Fruit fly (Drosophila melanogaster) whole organism, embryonic: Measurements from ENCODE around the gene brn.

Experiments used
- Antp ChIP-seq: fragments of 200-800 bp; sonication (Bioruptor generic); optimal IDR thresholded peaks from 3 replicates; lab custom pipeline; 2016; ENCODE audit warnings: missing biosample characterization, missing genetic modification characterization
- B-H2 ChIP-seq: fragments of 200-800 bp; sonication (Bioruptor generic); optimal IDR thresholded peaks from 2 replicates; lab custom pipeline; 2018; ENCODE audit warnings: missing biosample characterization, mild to moderate bottlenecking, missing genetic modification characterization
- CG12104 ChIP-seq: fragments of 200-800 bp; sonication (Bioruptor generic); optimal IDR thresholded peaks from 3 replicates; lab custom pipeline; 2016; ENCODE audit warnings: missing biosample characterization, missing genetic modification characterization
- CG13894 ChIP-seq: fragments of 200-800 bp; sonication (Bioruptor generic); optimal IDR thresholded peaks from 3 replicates; lab custom pipeline; 2018; ENCODE audit warnings: missing biosample characterization, mild to moderate bottlenecking, missing genetic modification characterization, moderate library complexity
- CG15269 ChIP-seq: fragments of 200-800 bp; sonication (Bioruptor generic); optimal IDR thresholded peaks from 2 replicates; lab custom pipeline; 2018; ENCODE audit warnings: missing biosample characterization, mild to moderate bottlenecking, missing genetic modification characterization, moderate library complexity
- CG16863 ChIP-seq: fragments of 200-800 bp; sonication (Bioruptor generic); optimal IDR thresholded peaks from 3 replicates; lab custom pipeline; 2016; ENCODE audit warnings: missing biosample characterization, missing genetic modification characterization
- CG17385 ChIP-seq: fragments of 200-800 bp; sonication (Bioruptor generic); optimal IDR thresholded peaks from 3 replicates; lab custom pipeline; 2018; ENCODE audit warnings: missing biosample characterization, mild to moderate bottlenecking, missing genetic modification characterization
- CG18619 ChIP-seq: fragments of 200-800 bp; sonication (Bioruptor generic); optimal IDR thresholded peaks from 3 replicates; lab custom pipeline; 2017; ENCODE audit warnings: missing biosample characterization, mild to moderate bottlenecking, missing genetic modification characterization
- CG18764 ChIP-seq: fragments of 200-800 bp; sonication (Bioruptor generic); optimal IDR thresholded peaks from 3 replicates; lab custom pipeline; 2016; ENCODE audit warnings: missing biosample characterization, missing genetic modification characterization
- CG2889 ChIP-seq: fragments of 200-800 bp; sonication (Bioruptor generic); IDR thresholded peaks from 3 replicates; pipeline ENCODE4 v1.3.6; 2022; ENCODE audit warnings: missing biosample characterization, missing genetic modification characterization
- CG34376 ChIP-seq: fragments of 200-800 bp; sonication (Bioruptor generic); optimal IDR thresholded peaks from 2 replicates; lab custom pipeline; 2018; ENCODE audit warnings: missing biosample characterization, mild to moderate bottlenecking, missing genetic modification characterization
- CG4282 ChIP-seq: fragments of 200-800 bp; sonication (Bioruptor generic); optimal IDR thresholded peaks from 2 replicates; lab custom pipeline; 2016; ENCODE audit warnings: missing biosample characterization, missing genetic modification characterization
- CG6683 ChIP-seq: fragments of 200-800 bp; sonication (Bioruptor generic); optimal IDR thresholded peaks from 2 replicates; lab custom pipeline; 2017; ENCODE audit warnings: missing biosample characterization, mild to moderate bottlenecking, missing genetic modification characterization, missing genetic modification reagents
- CG6765 ChIP-seq: fragments of 200-800 bp; sonication (Bioruptor generic); optimal IDR thresholded peaks from 3 replicates; lab custom pipeline; 2017; ENCODE audit warnings: missing biosample characterization, mild to moderate bottlenecking, missing genetic modification characterization
- CG6813 ChIP-seq: fragments of 200-800 bp; sonication (Bioruptor generic); optimal IDR thresholded peaks from 2 replicates; lab custom pipeline; 2017; ENCODE audit warnings: missing biosample characterization, missing genetic modification characterization, mild to moderate bottlenecking, moderate library complexity, missing genetic modification reagents
- CG6854 ChIP-seq: fragments of 200-800 bp; sonication (Bioruptor generic); optimal IDR thresholded peaks from 3 replicates; lab custom pipeline; 2017; ENCODE audit warnings: missing biosample characterization, mild to moderate bottlenecking, missing genetic modification characterization
- CG7271 ChIP-seq: fragments of 200-800 bp; sonication (Bioruptor generic); optimal IDR thresholded peaks from 2 replicates; lab custom pipeline; 2018; ENCODE audit warnings: missing biosample characterization, mild to moderate bottlenecking, missing genetic modification characterization, moderate library complexity
- Gug ChIP-seq: fragments of 200-800 bp; sonication (Bioruptor generic); IDR thresholded peaks from 4 replicates; pipeline ENCODE4 v1.3.6; 2022; ENCODE audit warnings: missing biosample characterization, missing genetic modification characterization
- Hr3 ChIP-seq: fragments of 200-800 bp; sonication (Bioruptor generic); optimal IDR thresholded peaks from 3 replicates; lab custom pipeline; 2016; ENCODE audit warnings: missing biosample characterization, missing genetic modification characterization
- MTF-1 ChIP-seq: fragments of 200-800 bp; sonication (Bioruptor generic); optimal IDR thresholded peaks from 2 replicates; lab custom pipeline; 2018; ENCODE audit warnings: missing biosample characterization, mild to moderate bottlenecking, missing genetic modification characterization, borderline replicate concordance
- Med ChIP-seq: fragments of 200-800 bp; sonication (Bioruptor generic); peaks from one replicate; lab custom pipeline; 2016; ENCODE audit warnings: missing biosample characterization, missing genetic modification characterization, mild to moderate bottlenecking, inconsistent platforms, moderate library complexity
- Oaz ChIP-seq: fragments of 200-800 bp; sonication (Bioruptor generic); IDR thresholded peaks from 2 replicates; pipeline ENCODE4 v1.3.6; 2022; ENCODE audit warnings: missing biosample characterization, missing genetic modification characterization
- Oli ChIP-seq: fragments of 200-800 bp; sonication (Bioruptor generic); optimal IDR thresholded peaks from 2 replicates; lab custom pipeline; 2018; ENCODE audit warnings: missing biosample characterization, mild to moderate bottlenecking, missing genetic modification characterization, moderate library complexity
- Ravus ChIP-seq: fragments of 200-800 bp; sonication (Bioruptor generic); IDR thresholded peaks from 2 replicates; pipeline ENCODE4 v1.3.6; 2022; ENCODE audit warnings: missing biosample characterization, missing genetic modification characterization
- Spps ChIP-seq: fragments of 200-800 bp; sonication (Bioruptor generic); optimal IDR thresholded peaks from 2 replicates; lab custom pipeline; 2018; ENCODE audit warnings: missing biosample characterization, mild to moderate bottlenecking, missing genetic modification characterization
- Ssrp ChIP-seq: fragments of 200-800 bp; sonication (Bioruptor generic); optimal IDR thresholded peaks from 2 replicates; lab custom pipeline; 2018; ENCODE audit warnings: missing biosample characterization, mild to moderate bottlenecking, missing genetic modification characterization, moderate library complexity
- Trl ChIP-seq, 3 experiments: fragments of >200 bp in 2 of 3; fragments of 200-800 bp in 1 of 3; sonication (Bioruptor generic) in 1 of 3; optimal IDR thresholded peaks; 2 replicates in 1 of 3; 3 replicates in 2 of 3; lab custom pipeline; 2016 to 2017; ENCODE audit warnings: missing biosample characterization in 1 of 3, missing genetic modification characterization in 1 of 3
- Vsx1 ChIP-seq: fragments of 200-800 bp; sonication (Bioruptor generic); optimal IDR thresholded peaks from 2 replicates; lab custom pipeline; 2017; ENCODE audit warnings: missing biosample characterization, mild to moderate bottlenecking, missing genetic modification characterization, missing genetic modification reagents
- abd-A ChIP-seq: fragments of 200-800 bp; sonication (Bioruptor generic); optimal IDR thresholded peaks from 3 replicates; lab custom pipeline; 2019; ENCODE audit warnings: missing biosample characterization, mild to moderate bottlenecking, missing genetic modification characterization, moderate library complexity
- btn ChIP-seq: fragments of 200-800 bp; sonication (Bioruptor generic); optimal IDR thresholded peaks from 2 replicates; lab custom pipeline; 2016; ENCODE audit warnings: missing biosample characterization, missing genetic modification characterization
- cad ChIP-seq: fragments of >200 bp; optimal IDR thresholded peaks from 2 replicates; lab custom pipeline; 2017; ENCODE audit warnings: missing biosample characterization, missing genetic modification characterization
- caup ChIP-seq: fragments of 200-800 bp; sonication (Bioruptor generic); optimal IDR thresholded peaks from 3 replicates; lab custom pipeline; 2017; ENCODE audit warnings: missing biosample characterization, mild to moderate bottlenecking, missing genetic modification characterization, moderate library complexity; ENCODE audit not compliant: severe bottlenecking
- cg ChIP-seq: fragments of 200-800 bp; sonication (Bioruptor generic); optimal IDR thresholded peaks from 3 replicates; lab custom pipeline; 2019; ENCODE audit warnings: missing biosample characterization, mild to moderate bottlenecking, missing genetic modification characterization, moderate library complexity
- chif ChIP-seq, 2 experiments: fragments of 200-800 bp; sonication (Bioruptor generic); optimal IDR thresholded peaks; 3 replicates each; lab custom pipeline; 2016; ENCODE audit warnings: missing biosample characterization in 2 of 2, missing genetic modification characterization in 2 of 2
- dan ChIP-seq: fragments of 200-800 bp; sonication (Bioruptor generic); IDR thresholded peaks from 2 replicates; pipeline ENCODE4 v1.3.6; 2022; ENCODE audit warnings: missing biosample characterization, missing genetic modification characterization
- danr ChIP-seq: fragments of 200-800 bp; sonication (Bioruptor generic); IDR thresholded peaks from 2 replicates; pipeline ENCODE4 v1.3.6; 2022; ENCODE audit warnings: missing biosample characterization, missing genetic modification characterization
- dm ChIP-seq: fragments of 200-800 bp; sonication (Bioruptor generic); optimal IDR thresholded peaks from 3 replicates; lab custom pipeline; 2016; ENCODE audit warnings: missing biosample characterization, missing genetic modification characterization
- exex ChIP-seq: fragments of 200-800 bp; sonication (Bioruptor generic); optimal IDR thresholded peaks from 4 replicates; lab custom pipeline; 2018; ENCODE audit warnings: missing biosample characterization, mild to moderate bottlenecking, missing genetic modification characterization, moderate library complexity
- eyg ChIP-seq: fragments of 200-800 bp; sonication (Bioruptor generic); optimal IDR thresholded peaks from 3 replicates; lab custom pipeline; 2016; ENCODE audit warnings: missing biosample characterization, missing genetic modification characterization
- fd64A ChIP-seq: fragments of 200-800 bp; sonication (Bioruptor generic); optimal IDR thresholded peaks from 3 replicates; lab custom pipeline; 2018; ENCODE audit warnings: missing biosample characterization, mild to moderate bottlenecking, missing genetic modification characterization
- gem ChIP-seq: fragments of 200-800 bp; sonication (Bioruptor generic); optimal IDR thresholded peaks from 2 replicates; lab custom pipeline; 2019; ENCODE audit warnings: missing biosample characterization, mild to moderate bottlenecking, missing genetic modification characterization, moderate library complexity
- gfzf ChIP-seq: fragments of 200-800 bp; sonication (Bioruptor generic); optimal IDR thresholded peaks from 2 replicates; lab custom pipeline; 2016; ENCODE audit warnings: missing biosample characterization, mild to moderate bottlenecking, missing genetic modification characterization, moderate library complexity
- ind ChIP-seq: fragments of 200-800 bp; sonication (Bioruptor generic); optimal IDR thresholded peaks from 3 replicates; lab custom pipeline; 2016; ENCODE audit warnings: missing biosample characterization, missing genetic modification characterization
- lola ChIP-seq, 3 experiments: fragments of >200 bp in 2 of 3; fragments of 200-800 bp in 1 of 3; sonication (Bioruptor generic) in 1 of 3; optimal IDR thresholded peaks; 2 replicates each; lab custom pipeline; 2017 to 2019; ENCODE audit warnings: missing biosample characterization in 3 of 3, missing genetic modification characterization in 3 of 3, mild to moderate bottlenecking in 1 of 3, moderate library complexity in 1 of 3
- mam ChIP-seq: fragments of 200-800 bp; sonication (Bioruptor generic); optimal IDR thresholded peaks from 3 replicates; lab custom pipeline; 2016; ENCODE audit warnings: missing biosample characterization, missing genetic modification characterization
- mld ChIP-seq: fragments of 200-800 bp; sonication (Bioruptor generic); IDR thresholded peaks from 3 replicates; pipeline ENCODE4 v1.3.6; 2022; ENCODE audit warnings: missing biosample characterization, missing genetic modification characterization; ENCODE audit not compliant: partially characterized antibody
- pum ChIP-seq: fragments of 200-800 bp; sonication (Bioruptor generic); optimal IDR thresholded peaks from 2 replicates; lab custom pipeline; 2016; ENCODE audit warnings: missing biosample characterization, missing genetic modification characterization
- tll ChIP-seq, 2 experiments: fragments of 200-800 bp in 1 of 2; fragments of >200 bp in 1 of 2; sonication (Bioruptor generic) in 1 of 2; optimal IDR thresholded peaks; 2 replicates each; lab custom pipeline; 2017 to 2019; ENCODE audit warnings: missing biosample characterization in 2 of 2, missing genetic modification characterization in 2 of 2, mild to moderate bottlenecking in 1 of 2, moderate library complexity in 1 of 2
- tna ChIP-seq: fragments of 200-800 bp; sonication (Bioruptor generic); IDR thresholded peaks from 2 replicates; pipeline ENCODE4 v1.3.6; 2022; ENCODE audit warnings: missing biosample characterization, missing genetic modification characterization; ENCODE audit not compliant: partially characterized antibody

brn gene

DNA sequence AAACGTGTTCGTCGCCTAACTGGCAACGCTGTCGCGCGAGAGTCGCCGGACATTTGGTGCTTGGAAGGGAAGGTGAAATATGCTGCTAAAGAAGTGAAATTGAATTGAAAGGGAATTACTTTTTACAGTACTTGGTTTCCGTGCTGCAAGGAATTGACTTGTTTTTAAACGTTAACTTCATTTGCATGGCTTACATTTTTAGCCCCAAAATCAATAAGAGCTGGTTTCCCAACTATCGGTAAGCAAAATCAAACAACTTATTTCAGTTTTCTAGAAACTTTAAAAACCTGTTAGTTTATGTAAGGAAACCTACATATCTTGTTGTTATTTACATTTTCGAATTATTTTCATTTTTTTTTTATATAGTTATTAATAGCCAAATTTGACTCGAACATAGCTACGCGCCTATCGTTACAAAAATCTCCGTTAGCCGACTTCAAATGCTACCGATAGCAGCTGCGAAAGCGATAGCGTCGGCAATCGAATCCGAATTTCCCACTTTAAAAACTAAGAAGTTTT lies 9.6 kb downstream of the brn start, which contains the start of the genes dgt4 and Nsun2 (continued):
- TF ChIP-seq cad (GFP tag; lab: Kevin White, UChicago) (no peak), CG4282 (GFP tag; lab: Kevin White, UChicago) (no peak), CG7271 (tag; lab: Kevin White, UChicago) (no peak), gfzf (GFP tag; lab: Kevin White, UChicago) (peak; percentile 13), Oaz (GFP tag; lab: Robert Waterston, UW) (no peak), mam (GFP tag; lab: Kevin White, UChicago) (peak; percentile 57), CG2889 (no peak), Hr3 (GFP tag; lab: Kevin White, UChicago) (no peak), CG18619 (no peak), B-H2 (GFP tag; lab: Kevin White, UChicago) (no peak), danr (no peak), Ssrp (no peak), Antp (GFP tag; lab: Kevin White, UChicago) (peak; percentile 33), Ravus (GFP tag; lab: Robert Waterston, UW) (no peak), gem (no peak), CG6854 (GFP tag; lab: Kevin White, UChicago) (no peak), CG15269 (no peak), eyg (GFP tag; lab: Kevin White, UChicago) (no peak), CG13894 (tag; lab: Kevin White, UChicago) (no peak), fd64A (GFP tag; lab: Kevin White, UChicago) (no peak), Oli (tag; lab: Kevin White, UChicago) (no peak), tll (GFP tag; optimal IDR thresholded peaks at IDR 0.05; lab: Kevin White, UChicago) (no peak), Vsx1 (no peak), CG6813 (no peak), Med (peak; percentile 64), CG16863 (GFP tag; lab: Kevin White, UChicago) (no peak), dan (GFP tag; lab: Robert Waterston, UW) (no peak), Gug (GFP tag; lab: Robert Waterston, UW) (0 out of 4 replicates have a peak, but pooled peaks have one; percentile 5), abd-A (no peak), CG18764 (no peak), CG12104 (GFP tag; lab: Kevin White, UChicago) (no peak), Trl (optimal IDR thresholded peaks at IDR 0.05; lab: Kevin White, UChicago) (no peak), Trl (GFP tag; optimal IDR thresholded peaks at IDR 0.05; lab: Kevin White, UChicago) (no peak), CG17385 (no peak), lola (GFP tag; optimal IDR thresholded peaks at IDR 0.05; lab: Kevin White, UChicago) (peak in 1 of 3 experiments; percentile 18), CG34376 (no peak), Spps (tag; lab: Kevin White, UChicago) (no peak), caup (GFP tag; lab: Kevin White, UChicago) (no peak), btn (no peak), CG6765 (GFP tag; lab: Kevin White, UChicago) (no peak), pum (GFP tag; lab: Kevin White, UChicago) (no peak), mld (GFP tag; lab: Robert Waterston, UW) (no peak), tna (0 out of 2 replicates have a peak, but pooled peaks have one; percentile 43), cg (GFP tag; lab: Kevin White, UChicago) (no peak), dm (peak; percentile 64), chif (GFP tag; optimal IDR thresholded peaks at IDR 0.05; lab: Kevin White, UChicago) (no peak), MTF-1 (GFP tag; lab: Kevin White, UChicago) (no peak), exex (tag; lab: Kevin White, UChicago) (no peak), CG6683 (no peak), ind (GFP tag; lab: Kevin White, UChicago) (peak; percentile 41)
